Worm (Caenorhabditis elegans) whole organism, young adult: ENCODE results near the gene dgk-1.
A peak's percentile ranks its signal among the peaks of the same experiment; 100 is the strongest.

ENCODE experiments used
- ama-1 ChIP-seq, 3 experiments: fragments of 150-350 bp in 1 of 3; sonication (generic microtip) in 2 of 3; optimal IDR thresholded peaks; 2 replicates each; lab custom pipeline; 2014 to 2018; ENCODE audit warnings: missing biosample characterization in 2 of 3, missing genetic modification characterization in 2 of 3, missing genetic modification reagents in 2 of 3
- ceh-79 ChIP-seq: sonication (generic microtip); optimal IDR thresholded peaks from 2 replicates; lab custom pipeline; 2017; ENCODE audit warnings: mild to moderate bottlenecking, missing genetic modification characterization, missing compliant biosample characterization
- ets-4 ChIP-seq: fragments of 200-800 bp; sonication (Bioruptor generic); optimal IDR thresholded peaks from 2 replicates; lab custom pipeline; 2018; ENCODE audit warnings: mild to moderate bottlenecking, missing genetic modification characterization, missing compliant biosample characterization
- fkh-3 ChIP-seq: sonication (generic microtip); optimal IDR thresholded peaks from 2 replicates; lab custom pipeline; 2016; ENCODE audit warnings: mild to moderate bottlenecking, missing genetic modification characterization, missing compliant biosample characterization
- let-526 ChIP-seq: fragments of 200-800 bp; sonication (Bioruptor generic); IDR thresholded peaks from 2 replicates; pipeline ENCODE4 v1.3.6; 2022; ENCODE audit warnings: missing genetic modification reagents, missing genetic modification characterization, missing compliant biosample characterization
- madf-6 ChIP-seq: fragments of 200-800 bp; sonication (Bioruptor generic); IDR thresholded peaks from 2 replicates; pipeline ENCODE4 v1.3.6; 2022; ENCODE audit warnings: missing genetic modification reagents, missing genetic modification characterization, missing compliant biosample characterization
- nfyb-1 ChIP-seq: fragments of 200-800 bp; sonication (Bioruptor generic); IDR thresholded peaks from 2 replicates; pipeline ENCODE4 v1.3.6; 2022; ENCODE audit warnings: missing genetic modification reagents, missing genetic modification characterization, missing compliant biosample characterization
- snpc-4 ChIP-seq, 5 experiments: fragments of 150-350 bp in 1 of 5; sonication (generic microtip) in 4 of 5; optimal IDR thresholded peaks; 2 replicates each; lab custom pipeline; 2014 to 2018; ENCODE audit warnings: missing genetic modification characterization in 5 of 5, missing biosample characterization in 3 of 5, antibody characterized with exemption in 2 of 5, mild to moderate bottlenecking in 2 of 5, missing compliant biosample characterization in 2 of 5, missing genotype in 2 of 5, moderate library complexity in 2 of 5, missing genetic modification reagents in 1 of 5
- somi-1 ChIP-seq: fragments of 200-800 bp; sonication (Bioruptor generic); optimal IDR thresholded peaks from 2 replicates; lab custom pipeline; 2018; ENCODE audit warnings: mild to moderate bottlenecking, missing genetic modification characterization, missing compliant biosample characterization
- unc-62 ChIP-seq: fragments of 150-350 bp; optimal IDR thresholded peaks from 2 replicates; lab custom pipeline; 2014; ENCODE audit warnings: missing biosample characterization, missing genetic modification reagents, missing genetic modification characterization
- ztf-26 ChIP-seq: sonication (generic microtip); optimal IDR thresholded peaks from 2 replicates; lab custom pipeline; 2017; ENCODE audit warnings: missing genetic modification characterization, missing compliant biosample characterization

DNA sequence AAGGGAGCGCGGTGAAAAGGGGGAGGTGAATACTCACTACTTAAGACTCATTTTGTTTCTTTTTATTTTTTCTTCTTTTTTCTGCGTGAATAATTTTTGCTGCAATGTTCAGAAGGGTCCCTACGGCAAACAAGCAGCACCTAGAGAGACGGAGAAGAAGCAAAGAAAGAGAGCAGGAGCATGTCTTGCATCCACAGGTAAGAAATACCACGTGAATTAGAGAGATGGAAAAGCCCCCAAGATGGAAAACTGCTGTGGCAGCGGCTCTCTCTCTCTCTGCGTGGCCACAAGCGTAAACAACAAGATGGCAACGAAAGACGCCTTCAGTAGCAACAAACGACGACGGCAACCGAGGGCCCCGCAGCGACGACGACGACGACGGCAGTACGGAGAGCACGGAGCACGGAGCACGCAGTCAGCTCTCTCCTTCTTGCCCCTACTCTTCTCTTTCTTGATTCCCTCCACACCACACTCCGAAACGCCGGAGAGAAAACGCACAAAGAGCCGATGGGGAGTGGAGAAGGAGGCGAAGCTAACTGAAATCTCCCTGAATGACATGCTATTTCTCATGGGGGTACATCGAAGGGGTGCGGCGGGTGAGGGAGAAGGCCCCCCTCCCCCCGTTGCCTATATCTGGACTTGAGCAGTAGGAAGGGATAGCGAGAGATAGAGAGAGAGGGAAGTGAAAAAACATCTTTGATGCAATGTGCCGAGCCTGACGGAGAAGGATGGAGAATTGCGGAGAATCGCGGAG is 1.6 kb upstream of the dgk-1 start:
- TF ChIP-seq fkh-3 (tag; lab: Kevin White, UChicago) (no peak), somi-1 (no peak), ama-1 (optimal IDR thresholded peaks at IDR 0.05; lab: Kevin White, UChicago) (no peak), ama-1 (GFP tag; optimal IDR thresholded peaks at IDR 0.05; lab: Kevin White, UChicago) (no peak), ets-4 (GFP tag; lab: Kevin White, UChicago) (no peak), nfyb-1 (GFP tag; lab: Robert Waterston, UW) (no peak), ztf-26 (no peak), snpc-4 (GFP tag; optimal IDR thresholded peaks at IDR 0.05; lab: Kevin White, UChicago) (no peak), snpc-4 (tag; optimal IDR thresholded peaks at IDR 0.05; lab: Kevin White, UChicago) (peak in 2 of 4 experiments; percentile 37 to 41), unc-62 (GFP tag; lab: Kevin White, UChicago) (no peak), let-526 (GFP tag; lab: Robert Waterston, UW) (no peak), ceh-79 (tag; lab: Kevin White, UChicago) (no peak), madf-6 (no peak)
